Worm (Caenorhabditis elegans): ENCODE results near the gene zip-10.

- TF ChIP-seq C34F6.9 (tag; optimal IDR thresholded peaks at IDR 0.05) (no peak), unc-62 (GFP tag; optimal IDR thresholded peaks at IDR 0.05) (no peak), nhr-11 (tag; optimal IDR thresholded peaks at IDR 0.05) (no peak), sma-9 (GFP tag; optimal IDR thresholded peaks at IDR 0.05) (no peak), sma-9 (tag; optimal IDR thresholded peaks at IDR 0.05) (no peak), skn-1 (tag; optimal IDR thresholded peaks at IDR 0.05) (no peak), lsy-2 (tag; optimal IDR thresholded peaks at IDR 0.05) (no peak)
Observed at ce11 chrV:11677030-11677429, 26.5 kb upstream of the zip-10 start.

Measured in whole organism, L2 larva.